Worm (Caenorhabditis elegans): ENCODE results near the gene B0250.7.

The B0250.7 gene

DNA sequence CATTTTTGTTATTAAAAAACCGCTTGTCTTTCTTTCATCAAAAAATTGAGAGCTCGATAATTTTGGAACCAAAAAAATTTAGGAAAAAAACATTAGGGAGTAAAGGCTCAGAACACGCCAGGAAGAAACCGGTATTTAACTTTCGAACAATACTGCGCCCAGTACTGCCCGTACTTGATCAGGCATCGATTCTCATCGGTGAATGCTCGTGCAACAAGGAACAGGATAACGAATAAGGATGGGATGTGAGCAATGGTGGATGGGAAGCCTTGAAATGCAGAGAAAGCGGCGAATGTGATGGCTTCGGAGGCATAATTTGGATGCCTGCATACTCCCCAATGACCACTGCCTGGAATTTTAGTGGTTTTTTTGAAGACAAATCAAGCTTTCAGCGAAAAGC lies 4.9 kb upstream of the B0250.7 start (continued):
- peak; percentile 51 for TF ChIP-seq lin-26 (GFP tag; IDR thresholded peaks at IDR 0.05)
- no peak for TF ChIP-seq let-607 (tag; optimal IDR thresholded peaks at IDR 0.05)
- peak; percentile 23; the same call in 1 of the 2 replicates for TF ChIP-seq C17E4.6 (GFP tag; IDR thresholded peaks at IDR 0.05)
- TF ChIP-seq ekl-4 (GFP tag; IDR thresholded peaks at IDR 0.05), result peak; percentile 83
- no peak for TF ChIP-seq lin-35 (GFP tag; optimal IDR thresholded peaks at IDR 0.05)
- TF ChIP-seq Y95B8A.8 (GFP tag; IDR thresholded peaks at IDR 0.05), result no peak
- TF ChIP-seq F39B2.1 (GFP tag; IDR thresholded peaks at IDR 0.05), result peak; percentile 13; the same call in 1 of the 2 replicates
- no peak for TF ChIP-seq Y56A3A.18 (GFP tag; IDR thresholded peaks at IDR 0.05)
- 0 out of 2 replicates have a peak, but pooled peaks have one; percentile 41 for TF ChIP-seq hsf-1 (GFP tag; IDR thresholded peaks at IDR 0.05)
- TF ChIP-seq madf-3 (GFP tag; IDR thresholded peaks at IDR 0.05), result peak; percentile 87
- no peak for TF ChIP-seq egl-18 (GFP tag; IDR thresholded peaks at IDR 0.05)
- peak; percentile 30; the same call in 1 of the 2 replicates for TF ChIP-seq D2030.7 (GFP tag; IDR thresholded peaks at IDR 0.05)
- no peak for TF ChIP-seq cebp-2 (GFP tag; IDR thresholded peaks at IDR 0.05)
- peak; percentile 59; the same call in 1 of the 2 replicates for TF ChIP-seq pbrm-1 (GFP tag; IDR thresholded peaks at IDR 0.05)
- TF ChIP-seq rcor-1 (GFP tag; IDR thresholded peaks at IDR 0.05), result peak; percentile 69
- TF ChIP-seq mcd-1 (GFP tag; IDR thresholded peaks at IDR 0.05), result peak; percentile 46; the same call in 1 of the 2 replicates
- no peak for TF ChIP-seq T26A5.8 (tag; optimal IDR thresholded peaks at IDR 0.05)
- peak; percentile 52; the same call in 1 of the 2 replicates for TF ChIP-seq ceh-40 (GFP tag; IDR thresholded peaks at IDR 0.05)
- no peak for TF ChIP-seq hmg-20 (GFP tag; IDR thresholded peaks at IDR 0.05)
- TF ChIP-seq ztf-22 (GFP tag; optimal IDR thresholded peaks at IDR 0.05), result no peak
- peak; percentile 80 for TF ChIP-seq attf-6 (GFP tag; IDR thresholded peaks at IDR 0.05)
- peak; percentile 84 for TF ChIP-seq Y53G8AR.9 (GFP tag; conservative IDR thresholded peaks at IDR 0.05)
- TF ChIP-seq rec-8 (tag; optimal IDR thresholded peaks at IDR 0.05), result no peak
- TF ChIP-seq madf-6 (GFP tag; IDR thresholded peaks at IDR 0.05), result peak; percentile 74
- TF ChIP-seq sea-2 (GFP tag; IDR thresholded peaks at IDR 0.05), result no peak
- peak; percentile 66 for TF ChIP-seq B0336.3 (GFP tag; IDR thresholded peaks at IDR 0.05)
- no peak for TF ChIP-seq bed-2 (GFP tag; IDR thresholded peaks at IDR 0.05)
- peak; percentile 43 for TF ChIP-seq F33H1.4 (GFP tag; IDR thresholded peaks at IDR 0.05)
- no peak for TF ChIP-seq ceh-100 (GFP tag; IDR thresholded peaks at IDR 0.05)
- TF ChIP-seq madf-10 (tag; optimal IDR thresholded peaks at IDR 0.05), result no peak
- TF ChIP-seq ceh-27 (GFP tag; optimal IDR thresholded peaks at IDR 0.05), result no peak
- no peak for TF ChIP-seq tbp1 (GFP tag; optimal IDR thresholded peaks at IDR 0.05)
- TF ChIP-seq akir-1 (GFP tag; optimal IDR thresholded peaks at IDR 0.05), result no peak
- TF ChIP-seq ztf-26 (tag; optimal IDR thresholded peaks at IDR 0.05), result no peak
- TF ChIP-seq hlh-12 (tag; optimal IDR thresholded peaks at IDR 0.05), result no peak

DNA sequence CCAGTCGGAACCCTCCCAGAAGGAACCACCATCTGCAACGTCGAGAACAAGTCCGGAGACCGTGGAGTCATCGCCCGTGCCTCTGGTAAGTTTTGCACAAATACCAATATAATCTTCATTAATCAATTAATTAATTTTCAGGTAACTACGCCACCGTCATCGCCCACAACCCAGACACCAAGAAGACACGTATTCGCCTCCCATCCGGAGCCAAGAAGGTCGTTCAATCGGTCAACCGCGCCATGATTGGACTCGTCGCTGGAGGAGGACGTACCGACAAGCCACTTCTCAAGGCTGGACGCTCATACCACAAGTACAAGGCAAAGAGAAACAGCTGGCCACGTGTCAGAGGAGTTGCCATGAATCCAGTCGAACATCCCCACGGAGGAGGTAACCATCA lies 4.4 kb upstream of the B0250.7 start:
- peak; percentile 50 for TF ChIP-seq madf-6 (GFP tag; IDR thresholded peaks at IDR 0.05)

DNA sequence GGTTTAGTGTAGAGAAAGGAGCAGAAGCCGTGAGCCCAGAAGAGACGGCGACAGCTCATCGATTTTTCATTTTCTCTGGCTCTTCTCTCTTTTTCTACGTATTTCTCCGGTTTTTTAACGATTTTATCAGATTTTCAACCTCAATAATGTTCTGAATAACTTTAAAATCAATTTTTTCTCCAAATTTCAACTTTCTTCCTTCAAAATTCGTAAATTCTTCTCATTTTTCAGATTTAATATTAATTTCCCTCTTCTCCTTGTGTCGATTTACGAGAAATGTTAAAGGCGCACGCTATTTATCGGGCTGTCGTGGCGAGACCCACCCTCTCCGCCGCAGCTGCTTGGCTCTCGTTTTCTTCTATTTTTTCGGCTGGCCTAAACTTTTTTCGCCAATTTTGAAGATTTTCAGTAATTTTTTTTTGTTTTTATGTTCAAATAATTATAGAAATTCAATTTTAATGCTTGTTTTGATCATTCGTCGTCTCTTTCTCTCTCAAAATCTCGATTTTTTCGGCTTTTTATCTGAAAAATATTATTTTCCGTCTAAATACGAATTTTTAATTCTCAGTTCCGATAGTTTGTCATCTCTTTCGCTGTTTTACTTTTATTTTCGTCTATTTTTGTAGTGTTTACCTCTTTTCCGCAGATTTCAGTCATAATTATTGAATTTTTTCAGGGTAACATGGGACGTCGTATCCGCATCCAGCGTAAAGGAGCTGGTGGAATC lies 3.3 kb upstream of the B0250.7 start, which contains the start of the genes calf-1 and rpl-2:
Gene calf-1 (minus strand): TSS at position 77 of the 727 bp plus-strand sequence.
Gene rpl-2 (plus strand): TSS at position 677 of the 727 bp plus-strand sequence.
- peak; percentile 44 for TF ChIP-seq snpc-4 (GFP tag; optimal IDR thresholded peaks at IDR 0.05)
- TF ChIP-seq snpc-4 (tag; optimal IDR thresholded peaks at IDR 0.05), result peak in 2 of 4 experiments; percentile 9 to 36
- no peak for TF ChIP-seq akir-1 (GFP tag; optimal IDR thresholded peaks at IDR 0.05)
- no peak for TF ChIP-seq Y79H2A.3 (GFP tag; conservative IDR thresholded peaks at IDR 0.05)
- TF ChIP-seq cebp-1 (GFP tag; IDR thresholded peaks at IDR 0.05), result 0 out of 2 replicates have a peak, but pooled peaks have one; percentile 12
- TF ChIP-seq cebp-1 (tag; optimal IDR thresholded peaks at IDR 0.05), result peak; percentile 58
- no peak for TF ChIP-seq hsf-1 (GFP tag; IDR thresholded peaks at IDR 0.05)
- TF ChIP-seq F33H1.4 (GFP tag; IDR thresholded peaks at IDR 0.05), result peak; percentile 86
- TF ChIP-seq dpff-1 (tag; optimal IDR thresholded peaks at IDR 0.05), result no peak
- no peak for TF ChIP-seq pha-4 (tag; optimal IDR thresholded peaks at IDR 0.05)
- TF ChIP-seq F10E7.11 (tag; optimal IDR thresholded peaks at IDR 0.05), result no peak
- TF ChIP-seq efl-1 (GFP tag; optimal IDR thresholded peaks at IDR 0.05), result peak; percentile 21
- no peak for TF ChIP-seq cebp-2 (GFP tag; IDR thresholded peaks at IDR 0.05)
- no peak for TF ChIP-seq lir-1 (GFP tag; conservative IDR thresholded peaks at IDR 0.05)
- peak; percentile 10 for TF ChIP-seq nhr-80 (tag; optimal IDR thresholded peaks at IDR 0.05)
- TF ChIP-seq madf-8 (GFP tag; conservative IDR thresholded peaks at IDR 0.05), result no peak
